Worm (Caenorhabditis elegans) whole organism, young adult: ENCODE measurements around the gene K03B4.8.

Source experiments
- T26A5.8 ChIP-seq: sonication (generic microtip); optimal IDR thresholded peaks from 2 replicates; lab custom pipeline; 2016; ENCODE audit warnings: missing genetic modification characterization, missing compliant biosample characterization
- cebp-2 ChIP-seq: fragments of 200-800 bp; sonication (Bioruptor generic); IDR thresholded peaks from 2 replicates; pipeline ENCODE4 v1.3.6; 2022; ENCODE audit warnings: missing genetic modification characterization, missing compliant biosample characterization
- egl-18 ChIP-seq: fragments of 200-800 bp; sonication (Bioruptor generic); IDR thresholded peaks from 2 replicates; pipeline ENCODE4 v1.3.6; 2022; ENCODE audit warnings: missing genetic modification reagents, missing genetic modification characterization, missing compliant biosample characterization
- egl-44 ChIP-seq: fragments of 200-800 bp; sonication (Bioruptor generic); IDR thresholded peaks from 2 replicates; pipeline ENCODE4 v1.3.6; 2022; ENCODE audit warnings: missing genetic modification reagents, missing genetic modification characterization, missing compliant biosample characterization
- nfya-1 ChIP-seq: sonication (generic microtip); optimal IDR thresholded peaks from 2 replicates; lab custom pipeline; 2017; ENCODE audit warnings: antibody characterized with exemption, missing compliant biosample characterization, missing genetic modification characterization, borderline replicate concordance; ENCODE audit not compliant: insufficient read depth
- nfyb-1 ChIP-seq: fragments of 200-800 bp; sonication (Bioruptor generic); IDR thresholded peaks from 2 replicates; pipeline ENCODE4 v1.3.6; 2022; ENCODE audit warnings: missing genetic modification reagents, missing genetic modification characterization, missing compliant biosample characterization
- nhr-90 ChIP-seq: sonication (generic microtip); optimal IDR thresholded peaks from 2 replicates; lab custom pipeline; 2016; ENCODE audit warnings: missing genotype, mild to moderate bottlenecking, missing genetic modification characterization, missing compliant biosample characterization
- sea-2 ChIP-seq: fragments of 200-800 bp; sonication (Bioruptor generic); IDR thresholded peaks from 2 replicates; pipeline ENCODE4 v1.3.6; 2022; ENCODE audit warnings: missing genetic modification characterization, missing compliant biosample characterization
- snpc-3.4 ChIP-seq: sonication (generic microtip); optimal IDR thresholded peaks from 2 replicates; lab custom pipeline; 2017; ENCODE audit warnings: missing genetic modification characterization, mild to moderate bottlenecking, missing compliant biosample characterization, antibody characterized with exemption, moderate library complexity, missing genotype, missing genetic modification reagents
- snpc-4 ChIP-seq, 5 experiments: fragments of 150-350 bp in 1 of 5; sonication (generic microtip) in 4 of 5; optimal IDR thresholded peaks; 2 replicates each; lab custom pipeline; 2014 to 2018; ENCODE audit warnings: missing genetic modification characterization in 5 of 5, missing biosample characterization in 3 of 5, antibody characterized with exemption in 2 of 5, mild to moderate bottlenecking in 2 of 5, missing compliant biosample characterization in 2 of 5, missing genotype in 2 of 5, moderate library complexity in 2 of 5, missing genetic modification reagents in 1 of 5
- unc-62 ChIP-seq: fragments of 150-350 bp; optimal IDR thresholded peaks from 2 replicates; lab custom pipeline; 2014; ENCODE audit warnings: missing biosample characterization, missing genetic modification reagents, missing genetic modification characterization

ce11 chrV:4722314-4722713 lies 47.9 kb upstream of the K03B4.8 start, which contains the start of gene F39G3.5:
- no peak for TF ChIP-seq unc-62
- no peak for TF ChIP-seq snpc-3.4 (tag; lab: Kevin White, UChicago)
- no peak for TF ChIP-seq cebp-2 (GFP tag; lab: Robert Waterston, UW)
- no peak for TF ChIP-seq nfyb-1 (GFP tag; lab: Robert Waterston, UW)
- no peak for TF ChIP-seq T26A5.8
- no peak for TF ChIP-seq egl-44 (GFP tag; lab: Robert Waterston, UW)
- no peak for TF ChIP-seq sea-2 (GFP tag; lab: Robert Waterston, UW)
- no peak for TF ChIP-seq egl-18 (GFP tag; lab: Robert Waterston, UW)
- TF ChIP-seq nfya-1 (tag; lab: Kevin White, UChicago), result no peak
- TF ChIP-seq snpc-4 (GFP tag; optimal IDR thresholded peaks at IDR 0.05; lab: Kevin White, UChicago), result no peak
- TF ChIP-seq snpc-4 (tag; optimal IDR thresholded peaks at IDR 0.05; lab: Kevin White, UChicago), result no peak
- no peak for TF ChIP-seq nhr-90 (tag; lab: Kevin White, UChicago)
